Fruit fly (Drosophila melanogaster): Measurements from ENCODE around the gene CG17475.

The CG17475 gene

dm6 chr3R:17079859-17080255 lies 50.4 kb downstream of the CG17475 start, which contains the start of the genes Keap1 and kuk:
Gene Keap1 (minus strand): TSS chr3R:17079945.
Gene kuk (plus strand): TSS chr3R:17080244.
- TF ChIP-seq CG17806 (tag; optimal IDR thresholded peaks at IDR 0.05) (no peak), CG14655 (GFP tag; optimal IDR thresholded peaks at IDR 0.05) (peak; percentile 13), fd96Ca (GFP tag; IDR thresholded peaks at IDR 0.05) (no peak), CG15710 (tag; optimal IDR thresholded peaks at IDR 0.05) (peak; percentile 48), gl (tag; optimal IDR thresholded peaks at IDR 0.05) (no peak), rn (GFP tag; IDR thresholded peaks at IDR 0.05) (0 out of 2 replicates have a peak, but pooled peaks have one; percentile 16), CG34367 (tag; optimal IDR thresholded peaks at IDR 0.05) (no peak), Pif1A (GFP tag; optimal IDR thresholded peaks at IDR 0.05) (no peak), Pif1B (GFP tag; optimal IDR thresholded peaks at IDR 0.05) (no peak), CG10348 (GFP tag; IDR thresholded peaks at IDR 0.05) (no peak), Ets98B (GFP tag; IDR thresholded peaks at IDR 0.05) (peak; percentile 22; the same call in 1 of the 2 replicates), CG13204 (GFP tag; optimal IDR thresholded peaks at IDR 0.05) (no peak), D1 (tag; optimal IDR thresholded peaks at IDR 0.05) (no peak), CG4496 (GFP tag; IDR thresholded peaks at IDR 0.05) (peak; percentile 69; the same call in 2 of the 3 replicates), CG12605 (GFP tag; IDR thresholded peaks at IDR 0.05) (no peak), EcR (GFP tag; optimal IDR thresholded peaks at IDR 0.05) (no peak), CG8301 (tag; optimal IDR thresholded peaks at IDR 0.05) (no peak), CG32121 (GFP tag; IDR thresholded peaks at IDR 0.05) (no peak), Snoo (tag; optimal IDR thresholded peaks at IDR 0.05) (peak; percentile 3), CG8159 (tag; optimal IDR thresholded peaks at IDR 0.05) (peak; percentile 17), CG9948 (tag; optimal IDR thresholded peaks at IDR 0.05) (peak; percentile 7)
